Fruit fly (Drosophila melanogaster) whole organism, embryonic: ENCODE data around the gene CG1774.

Experiments used
- Abd-B ChIP-seq: fragments of 200-800 bp; sonication (Bioruptor generic); optimal IDR thresholded peaks from 2 replicates; lab custom pipeline; 2018; ENCODE audit warnings: missing biosample characterization, mild to moderate bottlenecking, missing genetic modification characterization, moderate library complexity
- B-H2 ChIP-seq: fragments of 200-800 bp; sonication (Bioruptor generic); optimal IDR thresholded peaks from 2 replicates; lab custom pipeline; 2018; ENCODE audit warnings: missing biosample characterization, mild to moderate bottlenecking, missing genetic modification characterization
- CG10366 ChIP-seq: fragments of 200-800 bp; sonication (Bioruptor generic); IDR thresholded peaks from 2 replicates; pipeline ENCODE4 v1.3.6; 2022; ENCODE audit warnings: missing biosample characterization, missing genetic modification characterization
- CG11696 ChIP-seq: fragments of 200-800 bp; sonication (Bioruptor generic); IDR thresholded peaks from 2 replicates; pipeline ENCODE4 v1.3.6; 2022; ENCODE audit warnings: missing biosample characterization, missing genetic modification characterization
- CG12236 ChIP-seq: fragments of 200-800 bp; sonication (Bioruptor generic); optimal IDR thresholded peaks from 2 replicates; lab custom pipeline; 2016; ENCODE audit warnings: missing biosample characterization, missing genetic modification characterization
- CG14441 ChIP-seq: fragments of 200-800 bp; sonication (Bioruptor generic); IDR thresholded peaks from 2 replicates; pipeline ENCODE4 v1.3.6; 2022; ENCODE audit warnings: missing biosample characterization, missing genetic modification characterization
- CG16779 ChIP-seq: fragments of 200-800 bp; sonication (Bioruptor generic); IDR thresholded peaks from 2 replicates; pipeline ENCODE4 v1.3.6; 2022; ENCODE audit warnings: missing biosample characterization, missing genetic modification characterization
- CG16815 ChIP-seq: fragments of 200-800 bp; sonication (Bioruptor generic); optimal IDR thresholded peaks from 3 replicates; lab custom pipeline; 2017; ENCODE audit warnings: missing biosample characterization, mild to moderate bottlenecking, missing genetic modification characterization
- CG2116 ChIP-seq: fragments of 200-800 bp; sonication (Bioruptor generic); optimal IDR thresholded peaks from 3 replicates; lab custom pipeline; 2018; ENCODE audit warnings: missing biosample characterization, mild to moderate bottlenecking, missing genetic modification characterization
- CG32532 ChIP-seq: fragments of 200-800 bp; sonication (Bioruptor generic); IDR thresholded peaks from 2 replicates; pipeline ENCODE4 v1.3.6; 2022; ENCODE audit warnings: missing biosample characterization, missing genetic modification characterization
- CG33213 ChIP-seq: fragments of 200-800 bp; sonication (Bioruptor generic); optimal IDR thresholded peaks from 3 replicates; lab custom pipeline; 2016; ENCODE audit warnings: missing biosample characterization, missing genetic modification characterization
- CG34376 ChIP-seq: fragments of 200-800 bp; sonication (Bioruptor generic); optimal IDR thresholded peaks from 2 replicates; lab custom pipeline; 2018; ENCODE audit warnings: missing biosample characterization, mild to moderate bottlenecking, missing genetic modification characterization
- CG3847 ChIP-seq: fragments of 200-800 bp; sonication (Bioruptor generic); IDR thresholded peaks from 2 replicates; pipeline ENCODE4 v1.3.6; 2022; ENCODE audit warnings: missing biosample characterization, missing genetic modification characterization
- CG8359 ChIP-seq: fragments of 200-800 bp; sonication (Bioruptor generic); optimal IDR thresholded peaks from 2 replicates; lab custom pipeline; 2017; ENCODE audit warnings: missing biosample characterization, mild to moderate bottlenecking, missing genetic modification characterization, borderline replicate concordance
- CG8388 ChIP-seq: fragments of 200-800 bp; sonication (Bioruptor generic); optimal IDR thresholded peaks from 2 replicates; lab custom pipeline; 2019; ENCODE audit warnings: missing biosample characterization, mild to moderate bottlenecking, missing genetic modification characterization, moderate library complexity
- CG9727 ChIP-seq: fragments of 200-800 bp; sonication (Bioruptor generic); optimal IDR thresholded peaks from 3 replicates; lab custom pipeline; 2017; ENCODE audit warnings: missing biosample characterization, mild to moderate bottlenecking, missing genetic modification characterization
- CoRest ChIP-seq: fragments of 200-800 bp; sonication (Bioruptor generic); optimal IDR thresholded peaks from 3 replicates; lab custom pipeline; 2018; ENCODE audit warnings: missing biosample characterization, mild to moderate bottlenecking, missing genetic modification characterization, moderate library complexity
- Doc2 ChIP-seq: fragments of 200-800 bp; sonication (Bioruptor generic); IDR thresholded peaks from 2 replicates; pipeline ENCODE4 v1.3.6; 2022; ENCODE audit warnings: missing biosample characterization, missing genetic modification characterization
- HLH54F ChIP-seq: fragments of 200-800 bp; sonication (Bioruptor generic); optimal IDR thresholded peaks from 3 replicates; lab custom pipeline; 2016; ENCODE audit warnings: missing biosample characterization, missing genetic modification characterization
- Hmx ChIP-seq: fragments of 200-800 bp; sonication (Bioruptor generic); optimal IDR thresholded peaks from 2 replicates; lab custom pipeline; 2016; ENCODE audit warnings: missing biosample characterization, missing genetic modification characterization
- NfI ChIP-seq: fragments of 200-800 bp; sonication (Bioruptor generic); optimal IDR thresholded peaks from 3 replicates; lab custom pipeline; 2018; ENCODE audit warnings: missing biosample characterization, mild to moderate bottlenecking, missing genetic modification characterization, moderate library complexity
- Rfx ChIP-seq: fragments of 200-800 bp; sonication (Bioruptor generic); IDR thresholded peaks from 2 replicates; pipeline ENCODE4 v1.3.6; 2022; ENCODE audit warnings: missing biosample characterization, missing genetic modification characterization
- Six4 ChIP-seq: fragments of 200-800 bp; sonication (Bioruptor generic); optimal IDR thresholded peaks from 2 replicates; lab custom pipeline; 2016; ENCODE audit warnings: missing biosample characterization, missing genetic modification characterization
- Spps ChIP-seq: fragments of 200-800 bp; sonication (Bioruptor generic); optimal IDR thresholded peaks from 2 replicates; lab custom pipeline; 2018; ENCODE audit warnings: missing biosample characterization, mild to moderate bottlenecking, missing genetic modification characterization
- Sry-β ChIP-seq: fragments of 200-800 bp; sonication (Bioruptor generic); optimal IDR thresholded peaks from 2 replicates; lab custom pipeline; 2018; ENCODE audit warnings: missing biosample characterization, mild to moderate bottlenecking, missing genetic modification characterization, moderate library complexity
- Tbp ChIP-seq: fragments of >200 bp; optimal IDR thresholded peaks from 2 replicates; lab custom pipeline; 2018; ENCODE audit warnings: missing biosample characterization, missing genetic modification characterization
- Xbp1 ChIP-seq: fragments of 200-800 bp; sonication (Bioruptor generic); optimal IDR thresholded peaks from 3 replicates; lab custom pipeline; 2016; ENCODE audit warnings: missing biosample characterization, mild to moderate bottlenecking, missing genetic modification characterization
- YL-1 ChIP-seq: fragments of 200-800 bp; sonication (Bioruptor generic); optimal IDR thresholded peaks from 3 replicates; lab custom pipeline; 2017; ENCODE audit warnings: missing biosample characterization, mild to moderate bottlenecking, missing genetic modification characterization
- ab ChIP-seq: fragments of 200-800 bp; sonication (Bioruptor generic); optimal IDR thresholded peaks from 2 replicates; lab custom pipeline; 2016; ENCODE audit warnings: missing biosample characterization, missing genetic modification characterization
- abd-A ChIP-seq: fragments of 200-800 bp; sonication (Bioruptor generic); optimal IDR thresholded peaks from 3 replicates; lab custom pipeline; 2019; ENCODE audit warnings: missing biosample characterization, mild to moderate bottlenecking, missing genetic modification characterization, moderate library complexity
- ato ChIP-seq: fragments of 200-800 bp; sonication (Bioruptor generic); IDR thresholded peaks from 2 replicates; pipeline ENCODE4 v1.3.6; 2022; ENCODE audit warnings: missing biosample characterization, missing genetic modification characterization; ENCODE audit not compliant: partially characterized antibody
- fd64A ChIP-seq: fragments of 200-800 bp; sonication (Bioruptor generic); optimal IDR thresholded peaks from 3 replicates; lab custom pipeline; 2018; ENCODE audit warnings: missing biosample characterization, mild to moderate bottlenecking, missing genetic modification characterization
- fru ChIP-seq: fragments of >200 bp; optimal IDR thresholded peaks from 2 replicates; lab custom pipeline; 2017
- fu2 ChIP-seq: fragments of 200-800 bp; sonication (Bioruptor generic); optimal IDR thresholded peaks from 2 replicates; lab custom pipeline; 2016; ENCODE audit warnings: missing biosample characterization, missing genetic modification characterization
- gcm ChIP-seq: fragments of 200-800 bp; sonication (Bioruptor generic); optimal IDR thresholded peaks from 2 replicates; lab custom pipeline; 2019; ENCODE audit warnings: missing biosample characterization, mild to moderate bottlenecking, missing genetic modification characterization, moderate library complexity
- hth ChIP-seq: fragments of >200 bp; optimal IDR thresholded peaks from 2 replicates; lab custom pipeline; 2017; ENCODE audit warnings: inconsistent platforms
- inv ChIP-seq: fragments of 200-800 bp; sonication (Bioruptor generic); IDR thresholded peaks from 2 replicates; pipeline ENCODE4 v1.3.6; 2022; ENCODE audit warnings: missing biosample characterization, missing genetic modification characterization; ENCODE audit not compliant: partially characterized antibody
- ken ChIP-seq: fragments of 200-800 bp; sonication (Bioruptor generic); IDR thresholded peaks from 3 replicates; pipeline ENCODE4 v1.3.6; 2022; ENCODE audit warnings: missing biosample characterization, missing genetic modification characterization
- knrl ChIP-seq: fragments of 200-800 bp; sonication (Bioruptor generic); IDR thresholded peaks from 3 replicates; pipeline ENCODE4 v1.3.6; 2022; ENCODE audit warnings: missing biosample characterization, missing genetic modification characterization; ENCODE audit not compliant: partially characterized antibody
- lab ChIP-seq: fragments of 200-800 bp; sonication (Bioruptor generic); optimal IDR thresholded peaks from 3 replicates; lab custom pipeline; 2017; ENCODE audit warnings: missing biosample characterization, missing genetic modification characterization, mild to moderate bottlenecking, moderate library complexity, missing genetic modification reagents
- lbe ChIP-seq: fragments of 200-800 bp; sonication (Bioruptor generic); optimal IDR thresholded peaks from 2 replicates; lab custom pipeline; 2016; ENCODE audit warnings: missing biosample characterization, mild to moderate bottlenecking, missing genetic modification characterization
- ranshi ChIP-seq: fragments of 200-800 bp; sonication (Bioruptor generic); IDR thresholded peaks from 2 replicates; pipeline ENCODE4 v1.3.6; 2022; ENCODE audit warnings: missing biosample characterization, missing genetic modification characterization
- rib ChIP-seq: fragments of 200-800 bp; sonication (Bioruptor generic); IDR thresholded peaks from 2 replicates; pipeline ENCODE4 v1.3.6; 2022; ENCODE audit warnings: missing biosample characterization, missing genetic modification characterization
- ro ChIP-seq: fragments of 200-800 bp; sonication (Bioruptor generic); IDR thresholded peaks from 2 replicates; pipeline ENCODE4 v1.3.6; 2022; ENCODE audit warnings: missing biosample characterization, missing genetic modification characterization
- seq ChIP-seq: fragments of 200-800 bp; sonication (Bioruptor generic); IDR thresholded peaks from 2 replicates; pipeline ENCODE4 v1.3.6; 2022; ENCODE audit warnings: missing biosample characterization, missing genetic modification characterization
- so ChIP-seq: fragments of 200-800 bp; sonication (Bioruptor generic); IDR thresholded peaks from 3 replicates; pipeline ENCODE4 v1.3.6; 2022; ENCODE audit warnings: missing biosample characterization, missing genetic modification characterization
- tin ChIP-seq: fragments of 200-800 bp; sonication (Bioruptor generic); optimal IDR thresholded peaks from 3 replicates; lab custom pipeline; 2016; ENCODE audit warnings: missing biosample characterization, missing genetic modification characterization
- ttk ChIP-seq: fragments of 200-800 bp; sonication (Bioruptor generic); IDR thresholded peaks from 2 replicates; pipeline ENCODE4 v2.1.2; 2022; ENCODE audit warnings: missing biosample characterization, missing genetic modification characterization
- twi ChIP-seq: fragments of 200-800 bp; optimal IDR thresholded peaks from 2 replicates; lab custom pipeline; 2019; ENCODE audit warnings: missing biosample characterization, mild to moderate bottlenecking, missing genetic modification characterization, moderate library complexity
- zen ChIP-seq: fragments of 200-800 bp; sonication (Bioruptor generic); optimal IDR thresholded peaks from 3 replicates; lab custom pipeline; 2018; ENCODE audit warnings: missing biosample characterization, mild to moderate bottlenecking, missing genetic modification characterization, moderate library complexity
- zen2 ChIP-seq: fragments of 200-800 bp; sonication (Bioruptor generic); IDR thresholded peaks from 3 replicates; pipeline ENCODE4 v1.3.6; 2022; ENCODE audit warnings: missing biosample characterization, missing genetic modification characterization; ENCODE audit not compliant: partially characterized antibody

Gene CG1774

DNA sequence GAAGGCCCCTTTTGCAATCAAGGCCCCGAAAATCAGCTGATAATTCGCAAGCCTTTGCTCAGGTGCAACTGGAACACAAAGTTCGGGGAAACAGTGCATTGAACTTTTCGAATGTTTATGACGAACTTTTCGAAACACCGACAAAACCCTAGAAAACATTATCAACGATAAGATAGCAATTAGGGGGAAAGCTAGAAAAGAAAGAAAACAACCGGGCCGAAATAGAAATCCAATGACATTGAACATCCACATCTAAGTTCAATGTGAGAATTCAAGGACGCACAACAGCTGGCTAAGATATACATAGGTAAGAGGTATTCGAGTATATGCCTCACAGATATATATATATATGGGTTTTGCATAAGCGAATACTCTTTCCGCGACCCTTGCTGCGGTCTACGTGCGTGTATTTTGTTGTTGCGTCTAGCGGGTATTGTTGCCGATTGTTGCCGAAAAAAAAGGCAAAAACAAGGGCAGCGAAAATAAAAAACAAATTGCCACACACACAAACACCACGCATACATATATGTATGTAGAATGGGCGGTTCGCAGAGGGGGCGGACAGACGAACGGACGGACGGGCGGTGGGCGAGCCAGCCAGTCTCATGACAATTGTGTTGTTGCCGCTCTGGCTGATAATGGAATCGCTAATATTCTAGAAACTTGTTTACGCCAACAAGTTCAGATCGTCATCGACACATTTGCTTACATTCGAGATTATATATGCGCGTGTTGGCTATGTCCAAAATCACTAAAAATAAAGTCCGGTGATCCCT lies 7.1 kb downstream of the CG1774 start (continued):
- TF ChIP-seq CG3847 (GFP tag; lab: Robert Waterston, UW) = no peak
- no peak for TF ChIP-seq ab (GFP tag; lab: Kevin White, UChicago)
- no peak for TF ChIP-seq ato (GFP tag; lab: Robert Waterston, UW)
- no peak for TF ChIP-seq CG14441
- TF ChIP-seq knrl (GFP tag; lab: Robert Waterston, UW) = no peak
- TF ChIP-seq CoRest (tag; lab: Kevin White, UChicago) = no peak
- no peak for TF ChIP-seq zen
- no peak for TF ChIP-seq fru
- TF ChIP-seq NfI (GFP tag; lab: Kevin White, UChicago) = no peak
- no peak for TF ChIP-seq CG10366
- TF ChIP-seq Abd-B (GFP tag; lab: Kevin White, UChicago) = no peak
- no peak for TF ChIP-seq YL-1 (GFP tag; lab: Kevin White, UChicago)
- no peak for TF ChIP-seq CG11696
- TF ChIP-seq ranshi = no peak
- TF ChIP-seq B-H2 (GFP tag; lab: Kevin White, UChicago) = peak; percentile 19
- no peak for TF ChIP-seq ken (GFP tag; lab: Robert Waterston, UW)
- peak; percentile 83 for TF ChIP-seq CG34376 (GFP tag; lab: Kevin White, UChicago)
- no peak for TF ChIP-seq CG8388
- TF ChIP-seq zen2 (GFP tag; lab: Robert Waterston, UW) = no peak
- no peak for TF ChIP-seq Six4 (GFP tag; lab: Kevin White, UChicago)
- TF ChIP-seq CG12236 (GFP tag; lab: Kevin White, UChicago) = no peak
- no peak for TF ChIP-seq Hmx (GFP tag; lab: Kevin White, UChicago)
- TF ChIP-seq CG9727 (GFP tag; lab: Kevin White, UChicago) = no peak
- TF ChIP-seq Doc2 (GFP tag; lab: Robert Waterston, UW) = no peak
- no peak for TF ChIP-seq Tbp
- TF ChIP-seq hth (lab: Kevin White, UChicago) = no peak
- peak; percentile 31 for TF ChIP-seq lab (GFP tag; lab: Kevin White, UChicago)
- no peak for TF ChIP-seq CG33213
- TF ChIP-seq CG2116 = no peak
- TF ChIP-seq HLH54F (GFP tag; lab: Kevin White, UChicago) = no peak
- peak; percentile 55 for TF ChIP-seq lbe (GFP tag; lab: Kevin White, UChicago)
- TF ChIP-seq Sry-β (GFP tag; lab: Kevin White, UChicago) = no peak
- no peak for TF ChIP-seq Spps (tag; lab: Kevin White, UChicago)
- no peak for TF ChIP-seq CG8359
- TF ChIP-seq seq (GFP tag; lab: Robert Waterston, UW) = no peak
- TF ChIP-seq ttk (GFP tag; lab: Robert Waterston, UW) = no peak
- TF ChIP-seq CG16815 (GFP tag; lab: Kevin White, UChicago) = no peak
- TF ChIP-seq rib (GFP tag; lab: Robert Waterston, UW) = peak; percentile 65; the same call in 1 of the 2 replicates
- TF ChIP-seq gcm (GFP tag; lab: Kevin White, UChicago) = no peak
- TF ChIP-seq Rfx (GFP tag; lab: Robert Waterston, UW) = no peak
- TF ChIP-seq tin = no peak
- no peak for TF ChIP-seq fd64A (GFP tag; lab: Kevin White, UChicago)
- no peak for TF ChIP-seq Xbp1
- no peak; the same call in 1 of the 2 replicates for TF ChIP-seq inv (GFP tag; lab: Robert Waterston, UW)
- TF ChIP-seq fu2 (GFP tag; lab: Kevin White, UChicago) = no peak
- TF ChIP-seq CG32532 (GFP tag; lab: Robert Waterston, UW) = 0 out of 2 replicates have a peak, but pooled peaks have one; percentile 10
- TF ChIP-seq CG16779 (GFP tag; lab: Robert Waterston, UW) = no peak
- TF ChIP-seq twi (tag; lab: Kevin White, UChicago) = no peak
- TF ChIP-seq so (GFP tag; lab: Robert Waterston, UW) = no peak
- TF ChIP-seq abd-A = peak; percentile 44
- no peak for TF ChIP-seq ro
